Worm (Caenorhabditis elegans) whole organism, L2 larva: ENCODE data around the gene aat-2.
A peak's percentile ranks its signal among the peaks of the same experiment; 100 is the strongest.

Experiments used
- C34F6.9 ChIP-seq: fragments of 150-350 bp; optimal IDR thresholded peaks from 2 replicates; lab custom pipeline; 2014; ENCODE audit warnings: missing biosample characterization, missing genetic modification characterization
- F13H6.1 ChIP-seq: sonication (generic microtip); optimal IDR thresholded peaks from 2 replicates; lab custom pipeline; 2016; ENCODE audit warnings: missing genetic modification characterization, missing compliant biosample characterization
- R02D3.7 ChIP-seq: fragments of 150-350 bp; optimal IDR thresholded peaks from 2 replicates; lab custom pipeline; 2014; ENCODE audit warnings: missing biosample characterization, missing genetic modification characterization
- Y55F3AM.14 ChIP-seq: fragments of 200-800 bp; sonication (Bioruptor generic); optimal IDR thresholded peaks from 2 replicates; lab custom pipeline; 2018; ENCODE audit warnings: mild to moderate bottlenecking, missing genetic modification characterization, missing compliant biosample characterization
- blmp-1 ChIP-seq: sonication (generic microtip); optimal IDR thresholded peaks from 2 replicates; lab custom pipeline; 2017; ENCODE audit warnings: missing genetic modification characterization, mild to moderate bottlenecking, missing compliant biosample characterization, antibody characterized with exemption, moderate library complexity; ENCODE audit not compliant: insufficient read depth
- ceh-16 ChIP-seq: fragments of 150-350 bp; optimal IDR thresholded peaks from 2 replicates; lab custom pipeline; 2014; ENCODE audit warnings: missing biosample characterization, missing genetic modification characterization
- ceh-82 ChIP-seq: fragments of 150-350 bp; optimal IDR thresholded peaks from 2 replicates; lab custom pipeline; 2014; ENCODE audit warnings: missing biosample characterization, missing genetic modification characterization
- crh-2 ChIP-seq: sonication (generic microtip); optimal IDR thresholded peaks from 2 replicates; lab custom pipeline; 2017; ENCODE audit warnings: missing biosample characterization, missing genetic modification characterization
- dmd-4 ChIP-seq: sonication (generic microtip); optimal IDR thresholded peaks from 2 replicates; lab custom pipeline; 2017; ENCODE audit warnings: missing biosample characterization, missing genetic modification characterization
- elt-1 ChIP-seq: fragments of 150-350 bp; optimal IDR thresholded peaks from 2 replicates; lab custom pipeline; 2014; ENCODE audit warnings: missing biosample characterization, missing genetic modification characterization
- elt-3 ChIP-seq: sonication (generic microtip); optimal IDR thresholded peaks from 2 replicates; lab custom pipeline; 2017; ENCODE audit warnings: missing biosample characterization, missing genetic modification characterization
- fos-1 ChIP-seq: fragments of 150-350 bp; optimal IDR thresholded peaks from 2 replicates; lab custom pipeline; 2014; ENCODE audit warnings: missing biosample characterization, missing genetic modification characterization
- gmeb-1 ChIP-seq: fragments of 150-350 bp; optimal IDR thresholded peaks from 2 replicates; lab custom pipeline; 2014; ENCODE audit warnings: missing biosample characterization, missing genetic modification characterization
- lin-13 ChIP-seq: fragments of 150-350 bp; optimal IDR thresholded peaks from 2 replicates; lab custom pipeline; 2014; ENCODE audit warnings: missing biosample characterization, missing genetic modification reagents, missing genetic modification characterization
- lsy-2 ChIP-seq, 2 experiments: fragments of 150-350 bp in 1 of 2; sonication (generic microtip) in 1 of 2; optimal IDR thresholded peaks; 2 replicates each; lab custom pipeline; 2014 to 2017; ENCODE audit warnings: missing biosample characterization in 2 of 2, missing genetic modification characterization in 2 of 2
- mab-5 ChIP-seq: fragments of 150-350 bp; optimal IDR thresholded peaks from 2 replicates; lab custom pipeline; 2014; ENCODE audit warnings: missing biosample characterization, missing genetic modification characterization
- mbf-1 ChIP-seq: sonication (generic microtip); optimal IDR thresholded peaks from 2 replicates; lab custom pipeline; 2017; ENCODE audit warnings: missing biosample characterization, missing genetic modification characterization
- mdl-1 ChIP-seq, 2 experiments: fragments of 150-350 bp in 1 of 2; sonication (generic microtip) in 1 of 2; optimal IDR thresholded peaks; 2 replicates each; lab custom pipeline; 2017; ENCODE audit warnings: missing biosample characterization in 2 of 2, missing genetic modification characterization in 2 of 2
- nhr-12 ChIP-seq: fragments of 150-350 bp; optimal IDR thresholded peaks from 2 replicates; lab custom pipeline; 2014; ENCODE audit warnings: missing biosample characterization, missing genetic modification characterization
- nhr-21 ChIP-seq: fragments of 150-350 bp; optimal IDR thresholded peaks from 2 replicates; lab custom pipeline; 2014; ENCODE audit warnings: missing biosample characterization, missing genetic modification characterization
- nhr-23 ChIP-seq: fragments of 150-350 bp; optimal IDR thresholded peaks from 2 replicates; lab custom pipeline; 2014; ENCODE audit warnings: missing biosample characterization, missing genetic modification reagents, missing genetic modification characterization
- nhr-237 ChIP-seq: fragments of 150-350 bp; optimal IDR thresholded peaks from 2 replicates; lab custom pipeline; 2014; ENCODE audit warnings: missing biosample characterization, missing genetic modification characterization
- nhr-6 ChIP-seq: fragments of 150-350 bp; optimal IDR thresholded peaks from 2 replicates; lab custom pipeline; 2014; ENCODE audit warnings: missing biosample characterization, missing genetic modification characterization
- nhr-77 ChIP-seq: fragments of 150-350 bp; optimal IDR thresholded peaks from 2 replicates; lab custom pipeline; 2014; ENCODE audit warnings: missing biosample characterization, missing genetic modification characterization
- peb-1 ChIP-seq: fragments of 150-350 bp; optimal IDR thresholded peaks from 2 replicates; lab custom pipeline; 2014; ENCODE audit warnings: missing biosample characterization, missing genetic modification characterization
- sem-4 ChIP-seq: fragments of 150-350 bp; optimal IDR thresholded peaks from 2 replicates; lab custom pipeline; 2014; ENCODE audit warnings: missing biosample characterization, missing genetic modification reagents, missing genetic modification characterization
- skn-1 ChIP-seq: sonication (generic microtip); optimal IDR thresholded peaks from 2 replicates; lab custom pipeline; 2017; ENCODE audit warnings: missing biosample characterization, missing genetic modification characterization
- sma-9 ChIP-seq, 2 experiments: fragments of 150-350 bp in 1 of 2; sonication (generic microtip) in 1 of 2; optimal IDR thresholded peaks; 2 replicates each; lab custom pipeline; 2014 to 2016; ENCODE audit warnings: missing genetic modification characterization in 2 of 2, mild to moderate bottlenecking in 1 of 2, missing biosample characterization in 1 of 2, missing compliant biosample characterization in 1 of 2, missing genetic modification reagents in 1 of 2, moderate library complexity in 1 of 2
- unc-39 ChIP-seq: fragments of 150-350 bp; optimal IDR thresholded peaks from 2 replicates; lab custom pipeline; 2014; ENCODE audit warnings: missing biosample characterization, missing genetic modification characterization
- unc-55 ChIP-seq: fragments of 150-350 bp; sonication (generic microtip); optimal IDR thresholded peaks from 3 replicates; lab custom pipeline; 2014; ENCODE audit warnings: missing biosample characterization, missing genetic modification reagents, missing genetic modification characterization
- unc-62 ChIP-seq: fragments of 150-350 bp; optimal IDR thresholded peaks from 2 replicates; lab custom pipeline; 2014; ENCODE audit warnings: missing biosample characterization, missing genetic modification reagents, missing genetic modification characterization
- ztf-11 ChIP-seq: sonication (generic microtip); optimal IDR thresholded peaks from 2 replicates; lab custom pipeline; 2017; ENCODE audit warnings: missing biosample characterization, missing genetic modification characterization
- ztf-4 ChIP-seq: fragments of 150-350 bp; optimal IDR thresholded peaks from 2 replicates; lab custom pipeline; 2014; ENCODE audit warnings: missing biosample characterization, missing genetic modification characterization

The aat-2 gene

DNA sequence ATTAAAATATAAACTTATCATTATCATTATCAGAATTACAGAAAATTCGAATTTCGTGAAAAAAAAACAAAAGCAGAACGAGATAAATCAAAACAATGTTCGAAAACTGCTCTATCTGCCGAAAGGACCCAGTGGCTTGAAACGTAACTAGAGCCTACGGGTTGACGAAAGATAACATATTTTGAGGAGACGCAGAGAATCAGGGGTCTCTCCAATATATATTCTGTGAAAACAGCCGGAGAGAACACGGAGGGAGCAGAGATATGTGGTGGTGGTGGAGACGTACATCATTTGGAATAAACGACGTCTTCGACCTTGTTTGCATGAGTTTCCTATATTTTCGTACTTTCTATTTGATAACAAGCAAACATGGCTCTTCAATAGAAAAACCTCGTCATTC, 37.3 kb downstream of the aat-2 start:
- TF ChIP-seq nhr-237, result no peak
- TF ChIP-seq Y55F3AM.14 (GFP tag; lab: Kevin White, UChicago), result no peak
- TF ChIP-seq nhr-77, result no peak
- TF ChIP-seq nhr-21, result no peak
- TF ChIP-seq F13H6.1 (tag; lab: Kevin White, UChicago), result peak; percentile 18
- no peak for TF ChIP-seq mdl-1 (tag; optimal IDR thresholded peaks at IDR 0.05; lab: Kevin White, UChicago)
- no peak for TF ChIP-seq R02D3.7 (tag; lab: Kevin White, UChicago)
- peak; percentile 12 for TF ChIP-seq C34F6.9
- peak; percentile 48 for TF ChIP-seq unc-55 (GFP tag; lab: Kevin White, UChicago)
- TF ChIP-seq, all 48 proteins: peak for 3

DNA sequence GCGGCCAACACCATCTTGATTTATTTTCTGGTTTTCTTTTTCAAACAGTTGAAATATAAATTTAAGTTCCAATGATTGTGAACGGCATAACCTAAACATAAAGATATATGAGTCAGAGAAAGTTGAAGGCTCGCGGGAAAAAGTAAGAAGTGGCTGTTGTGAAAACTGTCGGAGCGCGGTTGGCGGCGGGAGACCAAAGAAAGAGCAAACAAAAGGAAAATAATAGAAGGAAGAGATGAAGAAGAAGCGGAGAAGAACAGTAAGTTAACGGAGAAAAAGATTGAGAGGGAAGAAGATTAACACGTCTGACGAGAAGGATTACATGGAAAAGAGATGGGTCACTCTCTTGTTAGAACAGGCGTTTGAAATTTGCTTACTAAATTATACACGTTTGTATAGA, 38.8 kb downstream of the aat-2 start, which contains the start of gene inx-10:
TSS of gene inx-10 (minus strand) at position 101 of the 400 bp plus-strand sequence.
- TF ChIP-seq nhr-12 (tag; lab: Kevin White, UChicago) (no peak), ztf-4 (no peak), skn-1 (tag; lab: Kevin White, UChicago) (no peak), R02D3.7 (tag; lab: Kevin White, UChicago) (no peak), mbf-1 (tag; lab: Kevin White, UChicago) (no peak), elt-1 (no peak), Y55F3AM.14 (GFP tag; lab: Kevin White, UChicago) (no peak), ceh-82 (no peak), mdl-1 (tag; optimal IDR thresholded peaks at IDR 0.05; lab: Kevin White, UChicago) (no peak), unc-62 (no peak), nhr-77 (no peak), sma-9 (GFP tag; optimal IDR thresholded peaks at IDR 0.05; lab: Kevin White, UChicago) (no peak), sma-9 (tag; optimal IDR thresholded peaks at IDR 0.05; lab: Kevin White, UChicago) (no peak), ceh-16 (tag; lab: Kevin White, UChicago) (no peak), elt-3 (tag; lab: Kevin White, UChicago) (no peak), dmd-4 (tag; lab: Kevin White, UChicago) (no peak), peb-1 (tag; lab: Kevin White, UChicago) (no peak), C34F6.9 (no peak)

DNA sequence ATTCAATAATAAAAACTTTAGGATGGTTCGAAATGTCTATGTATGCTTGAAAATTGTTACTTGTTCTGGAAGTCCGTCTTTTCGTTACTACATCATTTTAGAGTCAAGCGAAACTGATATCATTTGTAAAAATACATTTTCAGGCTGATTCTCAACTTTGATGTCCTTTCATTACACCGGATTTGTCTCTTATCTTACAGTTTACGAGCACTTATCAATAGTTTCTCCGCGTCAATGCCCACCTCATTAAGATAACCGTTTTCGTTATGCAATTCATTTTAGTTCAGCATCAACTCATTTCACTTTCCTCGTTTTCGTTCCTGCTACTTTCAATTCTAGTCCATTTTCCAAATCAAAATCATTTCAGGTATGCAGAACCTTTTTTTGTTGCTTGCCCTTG, 43.5 kb downstream of the aat-2 start, which contains the start of gene asp-2:
TSS of gene asp-2 (plus strand) at position 368 of the 400 bp plus-strand sequence.
- TF ChIP-seq lsy-2 (tag; optimal IDR thresholded peaks at IDR 0.05; lab: Kevin White, UChicago), result no peak
- no peak for TF ChIP-seq mab-5 (tag; lab: Kevin White, UChicago)
- TF ChIP-seq sma-9 (GFP tag; optimal IDR thresholded peaks at IDR 0.05; lab: Kevin White, UChicago), result peak; percentile 49
- TF ChIP-seq sma-9 (tag; optimal IDR thresholded peaks at IDR 0.05; lab: Kevin White, UChicago), result no peak
- TF ChIP-seq gmeb-1 (tag; lab: Kevin White, UChicago), result no peak
- TF ChIP-seq fos-1 (tag; lab: Kevin White, UChicago), result peak; percentile 79

DNA sequence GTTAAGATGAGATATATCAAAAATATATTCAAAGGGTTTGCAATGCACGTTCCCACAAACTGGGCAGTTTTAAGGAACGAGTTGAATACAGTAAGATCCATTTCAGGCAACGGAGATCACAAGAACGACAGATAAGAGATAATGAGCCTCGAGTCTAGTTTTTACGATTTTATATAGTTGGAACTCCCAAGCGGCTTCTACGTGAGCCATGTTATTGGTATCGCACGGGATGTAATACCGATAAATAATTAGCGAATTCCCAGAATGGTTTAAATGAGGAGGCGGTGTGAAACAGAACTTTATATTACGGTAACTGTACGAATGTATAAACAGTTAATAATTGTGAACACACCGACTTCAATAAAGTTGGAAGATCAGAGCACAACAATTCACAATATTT, 47.3 kb downstream of the aat-2 start, which contains the start of gene str-177:
TSS of gene str-177 (minus strand) at position 101 of the 400 bp plus-strand sequence.
- TF ChIP-seq nhr-77 (no peak), nhr-23 (tag; lab: Kevin White, UChicago) (no peak), crh-2 (tag; lab: Kevin White, UChicago) (no peak), unc-39 (tag; lab: Kevin White, UChicago) (no peak)

DNA sequence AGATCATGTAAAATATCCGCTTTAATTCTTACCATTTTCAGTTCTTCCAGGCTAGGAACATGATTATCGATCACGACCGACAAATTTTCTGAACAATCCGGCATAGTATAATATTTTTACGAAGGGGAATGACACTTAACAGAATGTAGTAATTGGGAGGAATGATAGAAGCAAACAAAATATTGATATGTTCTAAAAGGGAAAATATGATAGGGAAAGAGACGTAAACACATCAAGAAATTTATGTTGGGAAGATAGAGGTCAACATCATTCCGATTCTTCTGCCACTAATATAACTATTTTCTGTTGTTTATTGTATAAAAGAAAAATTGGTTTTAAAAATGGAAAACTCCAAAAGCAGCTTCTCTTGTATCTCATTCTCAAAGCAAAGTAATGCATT, 49.0 kb downstream of the aat-2 start, which contains the start of gene C24B5.4:
TSS of gene C24B5.4 (minus strand) at position 206 of the 400 bp plus-strand sequence.
- TF ChIP-seq lsy-2 (tag; optimal IDR thresholded peaks at IDR 0.05; lab: Kevin White, UChicago) (no peak), ztf-11 (tag; lab: Kevin White, UChicago) (no peak), nhr-6 (no peak), sma-9 (GFP tag; optimal IDR thresholded peaks at IDR 0.05; lab: Kevin White, UChicago) (no peak), sma-9 (tag; optimal IDR thresholded peaks at IDR 0.05; lab: Kevin White, UChicago) (no peak), nhr-12 (tag; lab: Kevin White, UChicago) (no peak), elt-1 (no peak), blmp-1 (tag; lab: Kevin White, UChicago) (no peak), sem-4 (tag; lab: Kevin White, UChicago) (no peak), lin-13 (no peak), gmeb-1 (tag; lab: Kevin White, UChicago) (no peak)
